Worm (Caenorhabditis elegans): Measurements from ENCODE around the gene rabr-3.

DNA sequence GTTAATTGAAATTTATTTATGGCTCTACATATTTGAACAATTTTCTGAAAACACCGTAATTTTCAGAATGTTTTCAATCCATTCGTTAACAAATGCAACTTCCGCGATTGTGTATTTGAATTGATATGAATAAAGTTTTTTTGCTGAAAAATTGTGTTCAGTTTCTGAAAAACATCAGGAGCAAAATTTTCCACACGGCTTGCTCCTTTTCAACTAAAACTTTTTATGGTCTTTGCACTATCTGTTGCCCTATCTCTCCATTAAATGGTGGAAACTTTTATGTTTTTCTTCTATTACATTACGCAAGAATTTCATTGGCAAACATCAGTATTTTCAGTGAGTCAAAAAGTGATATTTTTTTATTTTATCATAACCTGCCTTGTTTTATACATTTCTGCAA is 46.7 kb upstream of the rabr-3 start, which contains the start of gene F10A3.4:
- no peak for TF ChIP-seq madf-6 (GFP tag; IDR thresholded peaks at IDR 0.05)
- no peak for TF ChIP-seq nfya-1 (tag; optimal IDR thresholded peaks at IDR 0.05; ENCODE audit: borderline replicate concordance, insufficient read depth)
- TF ChIP-seq egl-18 (GFP tag; IDR thresholded peaks at IDR 0.05), result no peak
- TF ChIP-seq nhr-80 (tag; optimal IDR thresholded peaks at IDR 0.05), result no peak
- no peak for TF ChIP-seq dpl-1 (GFP tag; optimal IDR thresholded peaks at IDR 0.05)
- no peak for TF ChIP-seq ama-1 (optimal IDR thresholded peaks at IDR 0.05)
- TF ChIP-seq ama-1 (GFP tag; optimal IDR thresholded peaks at IDR 0.05), result no peak
- no peak for TF ChIP-seq Y56A3A.18 (GFP tag; IDR thresholded peaks at IDR 0.05)
- no peak for TF ChIP-seq sea-2 (GFP tag; IDR thresholded peaks at IDR 0.05)
- no peak for TF ChIP-seq tlf-1 (GFP tag; optimal IDR thresholded peaks at IDR 0.05)
- no peak for TF ChIP-seq mxl-1 (tag; optimal IDR thresholded peaks at IDR 0.05)

Data from whole organism, young adult.